Fruit fly (Drosophila melanogaster) S2 (cell line): ENCODE measurements around the gene RpL28.

Experiments
- CG8478 ChIP-seq: fragments of >200 bp; optimal IDR thresholded peaks from 2 replicates; lab custom pipeline; 2018
- CTCF ChIP-seq, 2 experiments: fragments of >200 bp; optimal IDR thresholded peaks; 2 replicates each; lab custom pipeline; 2018

- TF ChIP-seq CG8478 (lab: Kevin White, UChicago) (no peak), CTCF (optimal IDR thresholded peaks at IDR 0.05; lab: Kevin White, UChicago) (no peak)
These were observed 19.6 kb upstream of the RpL28 start for dm6 chr3L:3242121-3243083.
